Worm (Caenorhabditis elegans) whole organism, dauer: ENCODE measurements around the gene noca-1.
"Not testable (repeated sequence)": the region's sequence is repeated elsewhere in the genome, so short reads cannot be mapped to it uniquely, and the experiment has no call there.

ENCODE experiments used
- unc-62 ChIP-seq: sonication (generic microtip); optimal IDR thresholded peaks from 2 replicates; lab custom pipeline; 2017; ENCODE audit warnings: missing biosample characterization, missing genetic modification reagents, missing genetic modification characterization

noca-1 gene

DNA sequence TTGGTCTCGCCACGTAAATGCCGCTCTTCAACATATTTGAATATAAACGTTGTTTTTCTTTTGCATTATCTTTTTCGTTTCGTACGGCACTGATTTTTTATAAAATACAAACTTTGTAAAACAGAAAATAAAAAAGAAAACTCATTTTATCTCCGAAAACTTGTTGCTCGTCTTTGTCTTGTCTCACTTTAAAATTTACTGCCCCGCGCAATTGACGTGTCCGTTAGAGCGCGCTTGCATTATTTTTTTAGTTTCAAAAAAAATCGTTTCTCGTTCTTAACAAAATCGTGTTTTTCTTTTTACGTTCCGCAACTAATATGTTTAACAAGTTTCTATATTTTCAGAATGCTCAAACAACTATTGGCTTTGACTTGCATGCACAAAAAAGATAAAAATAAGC lies at the start of gene noca-1:
Gene noca-1 (plus strand): TSS at position 345 of the 400 bp plus-strand sequence.
- no peak for TF ChIP-seq unc-62 (GFP tag; lab: Kevin White, UChicago)

DNA sequence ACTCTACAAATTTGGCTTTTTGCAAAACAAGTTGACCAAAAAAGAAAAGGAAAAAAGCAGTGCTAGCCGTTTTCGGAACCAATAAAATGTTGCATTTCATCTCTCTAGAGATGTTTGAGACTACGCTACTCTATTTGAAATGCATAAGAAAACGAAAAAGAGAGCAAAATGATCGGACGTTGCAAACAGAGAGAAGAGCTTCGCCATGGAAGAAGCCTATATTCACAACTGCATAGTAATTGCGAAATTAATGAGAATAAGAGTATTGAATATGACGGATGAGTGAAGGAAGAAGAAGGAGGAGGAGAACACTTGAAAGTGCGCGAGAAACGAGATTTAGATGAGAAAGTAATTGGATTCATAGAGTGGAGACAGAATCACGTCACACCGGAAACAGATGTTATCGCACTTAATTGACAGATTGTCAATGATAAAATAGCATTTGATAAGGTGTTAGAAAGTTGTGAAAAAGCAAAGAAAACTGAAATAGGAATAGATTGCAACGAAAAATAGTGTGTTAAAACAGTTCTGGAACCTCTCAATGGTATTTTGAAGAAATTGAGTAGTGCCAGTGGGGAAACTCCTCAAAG lies 46.8 kb upstream of the noca-1 start:
- no peak for TF ChIP-seq unc-62 (GFP tag; lab: Kevin White, UChicago)

DNA sequence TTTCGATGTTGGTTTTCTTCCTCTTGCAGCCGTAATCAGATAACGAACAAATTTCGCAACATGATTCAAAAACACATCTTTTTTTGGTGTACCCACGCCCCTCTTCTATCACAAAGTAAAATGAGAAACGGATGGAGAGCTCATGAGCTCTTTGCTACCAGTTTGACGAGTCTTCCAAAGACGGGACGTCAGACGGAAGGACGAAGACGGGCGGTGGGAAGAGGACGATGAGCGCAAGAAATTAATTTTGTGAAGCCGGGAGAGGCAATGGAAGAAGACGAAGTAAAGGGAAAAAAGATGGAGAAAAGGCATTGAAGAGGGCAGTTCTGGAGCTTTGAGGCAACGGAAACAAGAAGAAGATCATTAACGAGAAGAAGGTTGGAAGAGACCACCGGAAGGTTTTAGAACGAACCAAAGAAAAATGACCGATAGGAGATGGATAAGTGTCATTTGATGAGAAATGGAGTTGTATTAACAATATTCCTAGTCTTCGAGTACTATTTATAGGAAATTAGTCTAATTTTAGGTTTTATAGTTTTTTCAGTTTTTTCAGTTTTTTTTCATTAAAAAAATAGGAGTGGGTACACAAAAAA lies 41.0 kb upstream of the noca-1 start:
- no peak for TF ChIP-seq unc-62 (GFP tag; lab: Kevin White, UChicago)

DNA sequence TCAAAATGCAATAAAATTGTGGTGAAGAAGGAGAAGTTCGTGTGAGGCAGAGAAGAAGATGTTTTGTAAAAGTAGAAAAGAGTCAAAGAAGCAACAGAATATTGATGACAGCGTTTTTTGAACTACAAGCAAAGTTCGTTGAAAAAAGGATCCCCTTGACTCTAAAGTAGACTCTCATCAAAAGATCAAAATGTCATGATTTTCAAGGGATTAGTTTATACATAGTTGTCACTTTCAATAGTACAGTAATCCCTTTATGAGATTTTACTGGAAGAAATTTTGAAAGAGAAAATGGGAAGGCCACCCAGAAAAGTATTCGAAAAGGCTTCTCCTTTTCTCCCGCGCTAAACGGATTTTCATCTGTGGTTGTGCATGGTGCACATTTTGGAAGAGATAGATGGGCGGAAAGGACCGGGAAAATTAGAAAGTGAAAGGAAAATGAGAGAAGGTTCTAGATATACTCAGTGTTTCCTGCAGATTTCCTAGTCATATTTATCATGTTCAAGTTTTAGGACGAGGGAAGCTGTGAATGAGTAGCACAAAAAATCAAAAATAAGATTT lies 39.7 kb upstream of the noca-1 start:
- no peak for TF ChIP-seq unc-62 (GFP tag; lab: Kevin White, UChicago)

DNA sequence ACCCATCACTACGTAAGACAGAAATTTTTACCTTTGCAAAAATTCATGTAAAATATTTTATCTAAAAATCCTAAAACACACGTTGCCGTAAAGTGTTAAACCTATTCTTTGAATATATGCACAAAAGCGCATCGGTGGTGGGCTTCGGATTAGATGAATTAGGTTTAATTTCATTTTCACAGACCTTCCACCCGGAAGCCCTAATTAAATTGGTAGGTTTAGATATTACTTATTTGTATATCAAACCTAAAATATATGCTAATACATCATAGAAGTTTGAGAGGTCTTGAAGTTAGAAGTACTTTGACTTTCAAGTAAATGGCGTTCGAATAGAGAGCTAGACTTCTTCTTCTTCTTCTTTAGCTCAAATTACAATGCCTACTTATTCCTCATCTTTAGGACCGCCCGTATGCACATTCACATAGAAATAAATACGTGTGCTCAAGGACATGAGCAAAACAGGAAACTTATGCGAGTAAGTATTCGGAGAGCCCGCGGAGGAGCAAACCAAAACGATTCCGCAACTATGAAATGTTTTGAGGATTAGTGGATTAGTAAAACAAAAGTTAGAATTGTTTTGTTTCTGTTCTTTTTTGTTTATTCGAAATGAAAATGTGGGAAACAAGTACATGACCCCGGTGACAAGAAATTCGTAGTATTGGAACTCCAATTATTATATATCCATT lies 38.0 kb upstream of the noca-1 start:
- TF ChIP-seq unc-62 (GFP tag; lab: Kevin White, UChicago): no peak

DNA sequence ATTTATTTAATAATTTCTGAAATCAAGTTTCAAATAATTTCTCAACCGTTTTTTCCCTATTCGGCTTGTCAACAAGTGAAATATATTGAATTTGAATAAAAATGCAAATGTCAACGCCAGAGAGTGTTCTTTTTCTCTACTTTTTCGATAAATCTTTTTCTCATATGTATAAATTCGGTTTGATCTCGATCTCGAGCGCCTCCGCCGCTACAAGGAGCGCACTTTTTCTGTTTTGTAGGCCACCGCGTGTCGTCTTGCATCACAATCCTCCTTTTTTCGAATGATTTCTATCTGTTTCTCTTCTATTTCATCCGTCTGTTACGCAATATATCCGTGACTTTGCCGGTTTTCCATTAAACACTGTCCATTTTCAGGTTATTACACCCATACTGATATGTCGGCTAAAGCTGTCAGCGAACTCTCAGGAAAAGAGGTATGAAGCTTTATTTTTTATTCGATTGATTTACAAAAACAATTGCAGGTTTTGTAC lies 36.6 kb upstream of the noca-1 start, which contains the start of gene acly-2:
Gene acly-2 (plus strand): TSS at position 375 of the 490 bp plus-strand sequence.
- no peak for TF ChIP-seq unc-62 (GFP tag; lab: Kevin White, UChicago)

DNA sequence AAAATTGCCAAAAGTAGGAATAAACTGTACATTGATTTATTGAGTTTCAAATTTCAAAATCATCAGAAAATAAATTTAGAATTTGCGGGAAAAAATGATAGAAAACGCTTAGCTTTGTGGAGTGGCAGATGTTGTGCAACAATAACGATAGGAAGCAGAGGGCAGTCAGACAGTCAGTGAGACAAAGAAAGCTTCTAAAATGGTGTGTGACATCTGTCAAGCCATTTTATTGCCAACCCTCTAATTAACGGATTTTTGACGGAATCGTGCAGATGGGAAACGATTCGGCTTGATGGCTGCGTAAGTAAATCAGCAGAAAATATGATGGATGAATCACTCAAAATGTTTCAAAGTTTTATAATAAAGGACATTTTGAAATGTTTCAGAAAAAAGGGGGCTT lies 32.6 kb upstream of the noca-1 start, which contains the start of gene max-1:
Gene max-1 (minus strand): TSS at position 124 of the 400 bp plus-strand sequence.
- no peak for TF ChIP-seq unc-62 (GFP tag; lab: Kevin White, UChicago)

DNA sequence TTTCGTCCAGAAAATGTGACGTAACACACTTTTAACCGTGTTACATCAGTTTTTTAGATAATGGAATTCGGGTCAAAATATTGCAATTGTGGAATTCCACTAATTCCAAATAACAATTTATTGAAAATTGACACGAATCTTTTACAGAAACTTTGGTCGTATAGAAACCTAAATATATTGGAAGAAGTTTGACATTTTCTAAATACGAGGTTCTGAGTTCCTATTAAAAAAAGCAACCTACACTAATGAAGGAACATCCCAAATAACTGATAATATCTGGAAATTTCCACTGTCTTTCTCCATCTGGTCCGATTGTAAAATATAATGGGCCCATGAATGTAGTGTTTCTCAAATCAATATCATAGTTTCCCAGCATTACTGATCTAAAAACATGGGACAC lies 31.5 kb upstream of the noca-1 start:
- TF ChIP-seq unc-62 (GFP tag; lab: Kevin White, UChicago): no peak

DNA sequence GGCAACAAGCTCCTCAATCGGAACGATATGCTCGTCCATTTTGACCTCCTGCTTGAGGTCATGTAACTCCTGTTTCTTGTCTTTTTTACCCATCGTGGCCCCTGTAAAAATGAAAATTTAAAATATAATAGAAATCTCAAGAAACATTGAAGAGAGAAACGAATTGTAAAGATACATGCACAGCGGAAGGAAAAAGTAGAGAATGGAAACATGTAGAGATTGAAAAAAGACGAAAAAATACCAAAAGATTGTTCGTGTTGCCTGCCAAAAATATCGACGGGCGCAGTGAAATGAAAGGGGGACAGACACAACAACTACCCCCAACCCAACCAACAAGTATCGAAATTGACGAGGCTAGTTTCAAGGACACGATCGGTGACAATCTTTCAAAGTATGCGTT lies 22.8 kb upstream of the noca-1 start, which contains the start of gene eat-6:
Gene eat-6 (minus strand): TSS at position 101 of the 400 bp plus-strand sequence.
- TF ChIP-seq unc-62 (GFP tag; lab: Kevin White, UChicago): no peak

DNA sequence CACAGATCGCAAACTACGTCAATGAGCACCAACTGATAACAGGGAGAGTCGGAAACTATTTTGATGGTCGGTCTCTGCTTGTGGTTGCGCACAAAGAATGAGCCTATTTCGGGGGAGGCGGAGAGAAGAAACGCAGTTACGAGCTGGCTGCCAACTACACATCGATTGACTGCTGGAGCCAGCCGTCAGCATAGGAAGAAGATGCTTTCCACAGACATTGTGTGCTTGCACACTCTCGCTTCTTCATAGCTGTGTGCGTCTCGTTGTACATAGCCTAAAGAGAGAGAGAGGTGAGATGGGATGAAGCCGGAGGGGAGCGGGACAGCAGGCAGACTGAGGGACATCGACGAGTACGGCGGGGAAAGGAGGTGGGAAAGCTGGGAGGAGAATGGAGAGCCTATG lies 22.3 kb upstream of the noca-1 start:
- TF ChIP-seq unc-62 (GFP tag; lab: Kevin White, UChicago): no peak

DNA sequence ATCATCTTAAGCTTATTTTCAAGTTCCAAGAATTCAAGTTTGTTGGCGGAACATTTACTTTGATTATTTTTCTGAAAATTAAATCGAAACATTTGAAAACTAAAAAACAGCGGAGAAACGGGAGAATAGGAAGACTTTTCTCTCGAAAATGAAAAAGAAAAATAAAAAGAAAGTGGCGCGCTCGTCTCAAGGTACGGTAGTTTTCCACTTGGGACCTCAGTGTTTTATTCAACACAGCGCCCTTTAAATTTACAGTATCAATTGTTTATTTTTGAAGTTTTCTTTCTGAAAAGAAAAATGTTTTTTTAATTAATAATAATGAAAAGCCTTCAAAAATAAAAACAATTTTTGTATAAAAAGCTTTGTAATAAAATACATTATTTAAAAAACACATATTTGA lies 21.2 kb upstream of the noca-1 start:
- no peak for TF ChIP-seq unc-62 (GFP tag; lab: Kevin White, UChicago)

DNA sequence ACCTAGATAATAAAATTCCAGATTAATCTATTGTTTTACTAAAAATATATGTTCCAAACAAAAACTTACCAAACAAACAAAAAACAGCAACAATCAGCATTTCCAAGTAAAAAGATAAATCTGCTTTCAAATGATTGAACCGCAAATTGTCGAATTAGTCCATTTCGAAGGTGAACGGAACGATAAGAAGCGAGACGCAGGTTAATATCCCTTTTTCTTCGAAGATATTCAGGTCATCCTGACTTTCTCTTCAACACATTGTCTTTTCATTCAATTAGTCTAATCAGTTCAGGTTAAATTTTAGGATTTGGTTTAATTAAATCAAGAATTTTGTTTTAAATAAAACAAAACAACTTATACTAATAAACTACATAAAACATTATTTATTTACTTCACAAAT lies 19.3 kb upstream of the noca-1 start, which contains the start of gene B0365.9:
Gene B0365.9 (minus strand): TSS at position 186 of the 400 bp plus-strand sequence.
- TF ChIP-seq unc-62 (GFP tag; lab: Kevin White, UChicago): no peak

DNA sequence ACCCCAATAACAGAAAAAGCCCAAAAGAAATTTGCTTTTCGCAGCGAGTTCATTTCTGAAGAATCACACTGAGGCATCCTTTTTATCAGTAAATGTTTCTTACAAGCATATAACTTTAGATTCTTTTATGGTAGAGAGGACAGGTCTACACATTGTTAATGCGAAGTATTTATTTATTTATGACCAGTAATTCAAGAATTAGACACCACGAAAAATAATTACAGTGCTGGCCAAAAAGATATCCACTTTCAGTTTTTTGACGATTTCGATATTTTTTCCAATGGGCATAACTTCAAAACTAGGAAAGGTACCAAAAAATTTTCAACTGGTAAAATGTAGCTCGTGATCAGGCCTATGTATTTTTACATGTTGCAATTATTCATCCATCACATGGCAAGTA lies 17.9 kb upstream of the noca-1 start, which contains the start of gene clec-225:
Gene clec-225 (minus strand): TSS at position 101 of the 400 bp plus-strand sequence.
- not testable (repeated sequence) for TF ChIP-seq unc-62 (GFP tag; lab: Kevin White, UChicago)

DNA sequence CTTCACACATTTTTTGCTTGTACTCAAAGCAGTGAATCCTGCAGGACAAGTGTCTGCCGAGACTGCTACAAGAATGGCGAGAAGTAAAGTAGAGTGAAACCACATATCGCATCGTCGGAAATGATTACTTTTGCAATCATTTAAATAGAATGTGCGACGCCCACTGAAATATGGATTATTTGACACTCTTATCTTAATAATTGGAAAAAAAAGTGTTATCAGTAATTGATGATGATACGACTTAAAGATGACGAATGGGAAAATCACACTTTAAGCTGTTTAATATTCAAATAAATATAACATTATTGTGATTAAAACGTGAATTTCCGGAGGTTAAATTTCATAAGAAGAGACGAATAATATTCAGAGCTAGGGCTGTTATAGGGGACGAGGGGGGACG lies 14.8 kb upstream of the noca-1 start, which contains the start of gene clec-41:
Gene clec-41 (minus strand): TSS at position 147 of the 400 bp plus-strand sequence.
- TF ChIP-seq unc-62 (GFP tag; lab: Kevin White, UChicago): no peak

DNA sequence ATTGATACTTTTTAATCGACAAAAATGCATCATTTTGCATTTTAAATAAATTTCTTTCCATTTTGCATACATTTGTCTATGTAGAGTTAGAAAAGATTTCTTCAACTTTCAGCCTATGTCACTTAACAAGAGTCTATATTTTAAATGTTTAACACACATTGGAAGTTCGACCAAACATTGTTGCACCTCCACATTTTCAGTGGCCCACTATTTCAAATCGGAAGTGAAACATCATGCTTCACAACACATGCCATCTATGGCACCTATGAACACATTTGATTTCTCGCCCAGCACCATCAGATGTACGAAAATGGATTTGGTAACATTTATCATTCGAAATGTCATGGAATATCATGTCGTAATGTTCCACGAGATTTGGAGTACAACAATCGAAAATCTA lies 14.0 kb upstream of the noca-1 start, which contains the start of gene dhc-3:
Gene dhc-3 (plus strand): TSS at position 301 of the 400 bp plus-strand sequence.
- TF ChIP-seq unc-62 (GFP tag; lab: Kevin White, UChicago): no peak

DNA sequence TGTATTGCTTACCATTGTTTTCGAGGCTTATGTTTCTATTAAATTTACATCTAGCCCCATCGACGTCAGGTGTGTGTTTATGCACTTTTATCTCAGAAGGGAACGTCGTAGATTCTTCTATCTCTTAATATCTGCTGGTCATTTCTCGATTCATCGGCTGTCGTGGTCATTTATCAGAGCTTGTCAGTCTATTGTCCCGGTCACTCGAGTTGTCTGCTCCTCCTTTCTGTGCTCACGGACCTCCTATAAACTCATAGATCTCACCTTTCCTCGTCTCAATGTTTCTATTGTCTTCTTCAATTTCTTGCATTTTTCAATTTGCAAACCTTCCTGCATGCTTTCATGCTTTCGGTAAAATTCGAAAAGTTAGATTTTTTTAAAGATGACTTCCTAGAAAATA lies 1.5 kb downstream of the noca-1 start:
- TF ChIP-seq unc-62 (GFP tag; lab: Kevin White, UChicago): no peak
